Fruit fly (Drosophila melanogaster) whole organism, embryonic: ENCODE measurements around the gene Agxt.
A peak's percentile ranks its signal among the peaks of the same experiment; 100 is the strongest.

Experiments
- CG1024 ChIP-seq: fragments of 200-800 bp; sonication (Bioruptor generic); IDR thresholded peaks from 2 replicates; pipeline ENCODE4 v1.3.6; 2022; ENCODE audit warnings: missing biosample characterization, missing genetic modification characterization
- CG11247 ChIP-seq: fragments of 200-800 bp; sonication (Bioruptor generic); IDR thresholded peaks from 2 replicates; pipeline ENCODE4 v1.3.6; 2022; ENCODE audit warnings: missing biosample characterization, missing genetic modification characterization
- CG11695 ChIP-seq: fragments of 200-800 bp; sonication (Bioruptor generic); IDR thresholded peaks from 3 replicates; pipeline ENCODE4 v1.3.6; 2022; ENCODE audit warnings: missing biosample characterization, missing genetic modification characterization
- CG11723 ChIP-seq: fragments of 200-800 bp; sonication (Bioruptor generic); optimal IDR thresholded peaks from 2 replicates; lab custom pipeline; 2017; ENCODE audit warnings: missing biosample characterization, mild to moderate bottlenecking, missing genetic modification characterization
- CG12104 ChIP-seq: fragments of 200-800 bp; sonication (Bioruptor generic); optimal IDR thresholded peaks from 3 replicates; lab custom pipeline; 2016; ENCODE audit warnings: missing biosample characterization, missing genetic modification characterization
- CG12942 ChIP-seq: fragments of 200-800 bp; sonication (Bioruptor generic); optimal IDR thresholded peaks from 3 replicates; lab custom pipeline; 2016; ENCODE audit warnings: missing biosample characterization, missing genetic modification characterization
- CG14014 ChIP-seq: fragments of 200-800 bp; sonication (Bioruptor generic); IDR thresholded peaks from 2 replicates; pipeline ENCODE4 v1.3.6; 2022; ENCODE audit warnings: missing biosample characterization, missing genetic modification characterization
- CG14667 ChIP-seq: fragments of 200-800 bp; sonication (Bioruptor generic); IDR thresholded peaks from 2 replicates; pipeline ENCODE4 v1.3.6; 2022; ENCODE audit warnings: missing biosample characterization, missing genetic modification characterization
- CG15011 ChIP-seq: fragments of 200-800 bp; sonication (Bioruptor generic); optimal IDR thresholded peaks from 3 replicates; lab custom pipeline; 2018; ENCODE audit warnings: missing biosample characterization, mild to moderate bottlenecking, missing genetic modification characterization
- CG16779 ChIP-seq: fragments of 200-800 bp; sonication (Bioruptor generic); IDR thresholded peaks from 2 replicates; pipeline ENCODE4 v1.3.6; 2022; ENCODE audit warnings: missing biosample characterization, missing genetic modification characterization
- CG18011 ChIP-seq: fragments of 200-800 bp; sonication (Bioruptor generic); optimal IDR thresholded peaks from 2 replicates; lab custom pipeline; 2017; ENCODE audit warnings: missing biosample characterization, missing genetic modification characterization, mild to moderate bottlenecking, moderate library complexity, missing genotype
- CG2120 ChIP-seq: fragments of 200-800 bp; sonication (Bioruptor generic); optimal IDR thresholded peaks from 3 replicates; lab custom pipeline; 2016; ENCODE audit warnings: missing biosample characterization, missing genetic modification characterization
- CG2875 ChIP-seq: fragments of 200-800 bp; sonication (Bioruptor generic); optimal IDR thresholded peaks from 2 replicates; lab custom pipeline; 2017; ENCODE audit warnings: missing biosample characterization, mild to moderate bottlenecking, missing genetic modification characterization, missing genetic modification reagents
- CG4707 ChIP-seq: fragments of 200-800 bp; sonication (Bioruptor generic); optimal IDR thresholded peaks from 2 replicates; lab custom pipeline; 2018; ENCODE audit warnings: missing biosample characterization, mild to moderate bottlenecking, missing genetic modification characterization, moderate library complexity
- CG6654 ChIP-seq: fragments of 200-800 bp; sonication (Bioruptor generic); optimal IDR thresholded peaks from 2 replicates; lab custom pipeline; 2017; ENCODE audit warnings: missing biosample characterization, mild to moderate bottlenecking, missing genetic modification characterization
- CG7357 ChIP-seq: fragments of 200-800 bp; sonication (Bioruptor generic); IDR thresholded peaks from 3 replicates; pipeline ENCODE4 v1.3.6; 2022; ENCODE audit warnings: missing biosample characterization, missing genetic modification characterization
- Deaf1 ChIP-seq: fragments of 200-800 bp; optimal IDR thresholded peaks from 3 replicates; lab custom pipeline; 2019; ENCODE audit warnings: missing biosample characterization, mild to moderate bottlenecking, missing genetic modification characterization, moderate library complexity
- Dip2 ChIP-seq: fragments of 200-800 bp; sonication (Bioruptor generic); IDR thresholded peaks from 2 replicates; pipeline ENCODE4 v1.3.6; 2022; ENCODE audit warnings: missing biosample characterization, missing genetic modification characterization
- Doc3 ChIP-seq: fragments of 200-800 bp; sonication (Bioruptor generic); IDR thresholded peaks from 3 replicates; pipeline ENCODE4 v1.3.6; 2022; ENCODE audit warnings: missing biosample characterization, missing genetic modification characterization; ENCODE audit not compliant: partially characterized antibody
- Dp ChIP-seq: fragments of 200-800 bp; sonication (Bioruptor generic); optimal IDR thresholded peaks from 2 replicates; lab custom pipeline; 2018; ENCODE audit warnings: missing biosample characterization, mild to moderate bottlenecking, missing genetic modification characterization, moderate library complexity
- Drgx ChIP-seq: fragments of 200-800 bp; sonication (Bioruptor generic); IDR thresholded peaks from 2 replicates; pipeline ENCODE4 v1.3.6; 2022; ENCODE audit warnings: missing biosample characterization, missing genetic modification characterization
- Elba2 ChIP-seq: fragments of 200-800 bp; sonication (Bioruptor generic); optimal IDR thresholded peaks from 3 replicates; lab custom pipeline; 2016; ENCODE audit warnings: missing biosample characterization, missing genetic modification characterization
- Fer3 ChIP-seq: fragments of 200-800 bp; sonication (Bioruptor generic); optimal IDR thresholded peaks from 2 replicates; lab custom pipeline; 2018; ENCODE audit warnings: missing biosample characterization, mild to moderate bottlenecking, missing genetic modification characterization, moderate library complexity
- Gug ChIP-seq: fragments of 200-800 bp; sonication (Bioruptor generic); IDR thresholded peaks from 4 replicates; pipeline ENCODE4 v1.3.6; 2022; ENCODE audit warnings: missing biosample characterization, missing genetic modification characterization
- Hand ChIP-seq: fragments of 200-800 bp; sonication (Bioruptor generic); optimal IDR thresholded peaks from 2 replicates; lab custom pipeline; 2017; ENCODE audit warnings: mild to moderate bottlenecking, missing biosample characterization, missing genetic modification reagents, missing genetic modification characterization
- Med ChIP-seq: fragments of 200-800 bp; sonication (Bioruptor generic); peaks from one replicate; lab custom pipeline; 2016; ENCODE audit warnings: missing biosample characterization, missing genetic modification characterization, mild to moderate bottlenecking, inconsistent platforms, moderate library complexity
- NFAT ChIP-seq: fragments of 200-800 bp; sonication (Bioruptor generic); IDR thresholded peaks from 2 replicates; pipeline ENCODE4 v1.3.6; 2022; ENCODE audit warnings: missing biosample characterization, missing genetic modification characterization
- PHDP ChIP-seq: fragments of 200-800 bp; sonication (Bioruptor generic); optimal IDR thresholded peaks from 3 replicates; lab custom pipeline; 2018; ENCODE audit warnings: missing biosample characterization, mild to moderate bottlenecking, missing genetic modification characterization, moderate library complexity
- Pdp1 ChIP-seq, 2 experiments: fragments of 200-800 bp; sonication (Bioruptor generic); optimal IDR thresholded peaks; 3 replicates each; lab custom pipeline; 2016; ENCODE audit warnings: missing biosample characterization in 2 of 2, missing genetic modification characterization in 2 of 2, mild to moderate bottlenecking in 1 of 2, moderate library complexity in 1 of 2
- Ptx1 ChIP-seq: fragments of 200-800 bp; sonication (Bioruptor generic); IDR thresholded peaks from 2 replicates; pipeline ENCODE4 v1.3.6; 2022; ENCODE audit warnings: missing biosample characterization, missing genetic modification characterization
- Side ChIP-seq: fragments of 200-800 bp; sonication (Bioruptor generic); optimal IDR thresholded peaks from 2 replicates; lab custom pipeline; 2016; ENCODE audit warnings: missing biosample characterization, missing genetic modification characterization
- Xbp1 ChIP-seq: fragments of 200-800 bp; sonication (Bioruptor generic); optimal IDR thresholded peaks from 3 replicates; lab custom pipeline; 2016; ENCODE audit warnings: missing biosample characterization, mild to moderate bottlenecking, missing genetic modification characterization
- ara ChIP-seq: fragments of 200-800 bp; sonication (Bioruptor generic); IDR thresholded peaks from 2 replicates; pipeline ENCODE4 v1.3.6; 2022; ENCODE audit warnings: missing biosample characterization, missing genetic modification characterization
- bsh ChIP-seq, 2 experiments: fragments of 200-800 bp; sonication (Bioruptor generic); optimal IDR thresholded peaks; 2 replicates each; lab custom pipeline; 2017 to 2018; ENCODE audit warnings: mild to moderate bottlenecking in 2 of 2, missing biosample characterization in 2 of 2, missing genetic modification characterization in 2 of 2, moderate library complexity in 1 of 2
- cato ChIP-seq: fragments of 200-800 bp; sonication (Bioruptor generic); optimal IDR thresholded peaks from 2 replicates; lab custom pipeline; 2016; ENCODE audit warnings: missing biosample characterization, missing genetic modification characterization, borderline replicate concordance
- ci ChIP-seq: fragments of 200-800 bp; sonication (Bioruptor generic); IDR thresholded peaks from 3 replicates; pipeline ENCODE4 v1.3.6; 2022; ENCODE audit warnings: missing biosample characterization, missing genetic modification characterization
- dmrt99B ChIP-seq: fragments of 200-800 bp; sonication (Bioruptor generic); optimal IDR thresholded peaks from 2 replicates; lab custom pipeline; 2018; ENCODE audit warnings: missing biosample characterization, mild to moderate bottlenecking, missing genetic modification characterization, moderate library complexity
- dysf ChIP-seq: fragments of 200-800 bp; sonication (Bioruptor generic); IDR thresholded peaks from 3 replicates; pipeline ENCODE4 v1.3.6; 2022; ENCODE audit warnings: missing biosample characterization, missing genetic modification characterization
- esg ChIP-seq: fragments of 200-800 bp; sonication (Bioruptor generic); conservative IDR thresholded peaks from 2 replicates; pipeline ENCODE4 v1.3.6; 2022; ENCODE audit warnings: missing biosample characterization, missing genetic modification characterization
- gcm2 ChIP-seq: fragments of 200-800 bp; sonication (Bioruptor generic); optimal IDR thresholded peaks from 2 replicates; lab custom pipeline; 2016; ENCODE audit warnings: missing biosample characterization, missing genetic modification characterization
- inv ChIP-seq: fragments of 200-800 bp; sonication (Bioruptor generic); IDR thresholded peaks from 2 replicates; pipeline ENCODE4 v1.3.6; 2022; ENCODE audit warnings: missing biosample characterization, missing genetic modification characterization; ENCODE audit not compliant: partially characterized antibody
- ken ChIP-seq: fragments of 200-800 bp; sonication (Bioruptor generic); IDR thresholded peaks from 3 replicates; pipeline ENCODE4 v1.3.6; 2022; ENCODE audit warnings: missing biosample characterization, missing genetic modification characterization
- mam ChIP-seq: fragments of 200-800 bp; sonication (Bioruptor generic); optimal IDR thresholded peaks from 3 replicates; lab custom pipeline; 2016; ENCODE audit warnings: missing biosample characterization, missing genetic modification characterization
- phol ChIP-seq: fragments of 200-800 bp; sonication (Bioruptor generic); optimal IDR thresholded peaks from 3 replicates; lab custom pipeline; 2018; ENCODE audit warnings: missing biosample characterization, mild to moderate bottlenecking, missing genetic modification characterization, moderate library complexity
- pros ChIP-seq: fragments of 200-800 bp; sonication (Bioruptor generic); optimal IDR thresholded peaks from 3 replicates; lab custom pipeline; 2019; ENCODE audit warnings: missing biosample characterization, mild to moderate bottlenecking, missing genetic modification characterization, moderate library complexity
- psq ChIP-seq: fragments of 200-800 bp; sonication (Bioruptor generic); optimal IDR thresholded peaks from 2 replicates; lab custom pipeline; 2017; ENCODE audit warnings: missing biosample characterization, missing genetic modification characterization
- repo ChIP-seq: fragments of 200-800 bp; sonication (Bioruptor generic); optimal IDR thresholded peaks from 2 replicates; lab custom pipeline; 2016; ENCODE audit warnings: missing biosample characterization, missing genetic modification characterization
- row ChIP-seq: fragments of 200-800 bp; sonication (Bioruptor generic); IDR thresholded peaks from 3 replicates; pipeline ENCODE4 v1.3.6; 2022; ENCODE audit warnings: missing biosample characterization, missing genetic modification characterization
- slbo ChIP-seq: fragments of 200-800 bp; sonication (Bioruptor generic); IDR thresholded peaks from 2 replicates; pipeline ENCODE4 v1.3.6; 2022; ENCODE audit warnings: missing biosample characterization, missing genetic modification characterization
- ttk ChIP-seq: fragments of 200-800 bp; sonication (Bioruptor generic); IDR thresholded peaks from 2 replicates; pipeline ENCODE4 v2.1.2; 2022; ENCODE audit warnings: missing biosample characterization, missing genetic modification characterization

Gene Agxt

dm6 chrX:6574488-6574887 is 45.7 kb downstream of the Agxt start (continued):
- TF ChIP-seq Ptx1 (GFP tag; lab: Robert Waterston, UW) (peak; percentile 60), CG14667 (0 out of 2 replicates have a peak, but pooled peaks have one; percentile 17), slbo (GFP tag; lab: Robert Waterston, UW) (peak; percentile 38; the same call in 1 of the 2 replicates), ken (GFP tag; lab: Robert Waterston, UW) (peak; percentile 55; the same call in 1 of the 3 replicates), Doc3 (GFP tag; lab: Robert Waterston, UW) (no peak), CG16779 (GFP tag; lab: Robert Waterston, UW) (no peak), Hand (no peak), Elba2 (no peak), CG15011 (GFP tag; lab: Kevin White, UChicago) (no peak), phol (tag; lab: Kevin White, UChicago) (peak; percentile 22), ci (GFP tag; lab: Robert Waterston, UW) (peak; percentile 62; the same call in 1 of the 3 replicates), CG12942 (GFP tag; lab: Kevin White, UChicago) (no peak), bsh (GFP tag; optimal IDR thresholded peaks at IDR 0.05; lab: Kevin White, UChicago) (peak in 1 of 2 experiments; percentile 18), CG2875 (GFP tag; lab: Kevin White, UChicago) (no peak), Gug (GFP tag; lab: Robert Waterston, UW) (peak; percentile 9; the same call in 1 of the 4 replicates), NFAT (GFP tag; lab: Robert Waterston, UW) (0 out of 2 replicates have a peak, but pooled peaks have one; percentile 27), CG4707 (no peak), Dip2 (GFP tag; lab: Robert Waterston, UW) (no peak), CG1024 (GFP tag; lab: Robert Waterston, UW) (no peak), CG2120 (GFP tag; lab: Kevin White, UChicago) (peak; percentile 33), inv (GFP tag; lab: Robert Waterston, UW) (no peak), Med (GFP tag; lab: Kevin White, UChicago) (peak; percentile 87), Pdp1 (GFP tag; optimal IDR thresholded peaks at IDR 0.05; lab: Kevin White, UChicago) (peak in 1 of 2 experiments; percentile 4), Drgx (peak; percentile 47; the same call in 1 of the 2 replicates), CG14014 (GFP tag; lab: Robert Waterston, UW) (0 out of 2 replicates have a peak, but pooled peaks have one; percentile 34), CG11247 (GFP tag; lab: Robert Waterston, UW) (0 out of 2 replicates have a peak, but pooled peaks have one; percentile 29), CG18011 (GFP tag; lab: Kevin White, UChicago) (no peak), psq (GFP tag; lab: Kevin White, UChicago) (no peak), CG7357 (GFP tag; lab: Robert Waterston, UW) (peak; percentile 37; the same call in 1 of the 3 replicates), gcm2 (GFP tag; lab: Kevin White, UChicago) (no peak), esg (GFP tag; lab: Robert Waterston, UW) (peak; percentile 36; the same call in 1 of the 2 replicates), CG6654 (GFP tag; lab: Kevin White, UChicago) (no peak), ttk (GFP tag; lab: Robert Waterston, UW) (0 out of 2 replicates have a peak, but pooled peaks have one; percentile 31), Side (GFP tag; lab: Kevin White, UChicago) (no peak), dysf (GFP tag; lab: Robert Waterston, UW) (peak; percentile 56; the same call in 2 of the 3 replicates), PHDP (tag; lab: Kevin White, UChicago) (peak; percentile 2), row (peak; percentile 60), CG11723 (GFP tag; lab: Kevin White, UChicago) (no peak), Xbp1 (GFP tag; lab: Kevin White, UChicago) (peak; percentile 15), dmrt99B (peak; percentile 46), mam (GFP tag; lab: Kevin White, UChicago) (peak; percentile 14), cato (GFP tag; lab: Kevin White, UChicago) (no peak), Fer3 (peak; percentile 19), Dp (GFP tag; lab: Kevin White, UChicago) (no peak), CG12104 (no peak), ara (no peak), Deaf1 (tag; lab: Kevin White, UChicago) (no peak), CG11695 (GFP tag; lab: Robert Waterston, UW) (0 out of 3 replicates have a peak, but pooled peaks have one; percentile 11), repo (GFP tag; lab: Kevin White, UChicago) (no peak), pros (GFP tag; lab: Kevin White, UChicago) (no peak)
